Worm (Caenorhabditis elegans) whole organism, L4 larva: ENCODE data around the gene pcm-1.

Experiments
- F49E8.2 ChIP-seq: sonication (generic microtip); optimal IDR thresholded peaks from 2 replicates; lab custom pipeline; 2016; ENCODE audit warnings: missing compliant biosample characterization, mild to moderate bottlenecking, missing genetic modification characterization, borderline replicate concordance
- aly-2 ChIP-seq: sonication (generic microtip); optimal IDR thresholded peaks from 2 replicates; lab custom pipeline; 2018; ENCODE audit warnings: missing biosample characterization, missing genetic modification characterization
- ama-1 ChIP-seq: fragments of 150-350 bp; optimal IDR thresholded peaks from 2 replicates; lab custom pipeline; 2014; ENCODE audit warnings: inconsistent platforms, mixed read lengths
- dmd-6 ChIP-seq: fragments of 200-800 bp; sonication (Bioruptor generic); IDR thresholded peaks from 2 replicates; pipeline ENCODE4 v1.3.6; 2022; ENCODE audit warnings: missing genetic modification reagents, missing genetic modification characterization, missing compliant biosample characterization
- dve-1 ChIP-seq: sonication (generic microtip); optimal IDR thresholded peaks from 2 replicates; lab custom pipeline; 2017; ENCODE audit warnings: antibody characterized with exemption, mild to moderate bottlenecking, missing genetic modification characterization, missing compliant biosample characterization; ENCODE audit not compliant: insufficient read depth
- fos-1 ChIP-seq: fragments of 150-350 bp; optimal IDR thresholded peaks from 2 replicates; lab custom pipeline; 2014; ENCODE audit warnings: missing biosample characterization, missing genetic modification characterization
- jun-1 ChIP-seq: fragments of 150-350 bp; optimal IDR thresholded peaks from 2 replicates; lab custom pipeline; 2014; ENCODE audit warnings: missing biosample characterization, missing genetic modification reagents, missing genetic modification characterization
- lin-39 ChIP-seq: fragments of 150-350 bp; optimal IDR thresholded peaks from 2 replicates; lab custom pipeline; 2014; ENCODE audit warnings: missing biosample characterization, missing genetic modification reagents, missing genetic modification characterization
- nhr-10 ChIP-seq: fragments of 150-350 bp; optimal IDR thresholded peaks from 2 replicates; lab custom pipeline; 2014; ENCODE audit warnings: missing biosample characterization, missing genetic modification characterization
- nhr-48 ChIP-seq: sonication (generic microtip); optimal IDR thresholded peaks from 2 replicates; lab custom pipeline; 2016; ENCODE audit warnings: mild to moderate bottlenecking, missing genetic modification characterization, missing compliant biosample characterization
- snpc-4 ChIP-seq: fragments of 150-350 bp; optimal IDR thresholded peaks from 2 replicates; lab custom pipeline; 2014; ENCODE audit warnings: missing biosample characterization, missing genetic modification characterization
- unc-39 ChIP-seq: sonication (generic microtip); optimal IDR thresholded peaks from 2 replicates; lab custom pipeline; 2017; ENCODE audit warnings: missing biosample characterization, missing genetic modification characterization
- zag-1 ChIP-seq: fragments of 150-350 bp; optimal IDR thresholded peaks from 2 replicates; lab custom pipeline; 2014; ENCODE audit warnings: missing biosample characterization, missing genetic modification characterization
- ztf-11 ChIP-seq: fragments of 150-350 bp; optimal IDR thresholded peaks from 2 replicates; lab custom pipeline; 2014; ENCODE audit warnings: missing biosample characterization, missing genetic modification characterization

DNA sequence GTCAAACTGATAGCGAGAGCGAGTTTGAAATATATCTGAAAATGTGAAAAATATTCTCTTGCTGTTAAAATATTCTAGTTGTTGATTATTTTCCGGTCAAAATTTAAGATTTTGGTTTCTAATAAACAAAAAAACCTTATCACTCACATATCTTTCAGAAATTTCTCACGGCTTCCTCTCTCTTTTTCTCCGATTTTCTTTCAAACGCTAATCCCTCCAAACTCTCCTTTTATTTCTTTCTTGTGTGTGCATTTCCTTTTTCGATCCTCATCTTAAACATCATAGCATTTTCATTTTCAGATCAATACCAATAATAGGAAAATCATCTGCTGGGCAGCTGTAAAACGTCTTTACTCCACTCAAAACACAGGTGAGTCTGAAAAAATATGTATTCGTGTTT lies 39.6 kb upstream of the pcm-1 start, which contains the start of gene fos-1:
- TF ChIP-seq ama-1 (lab: Kevin White, UChicago), result no peak
- TF ChIP-seq snpc-4, result no peak
- TF ChIP-seq fos-1, result no peak
- no peak for TF ChIP-seq lin-39 (tag; lab: Kevin White, UChicago)
- no peak for TF ChIP-seq F49E8.2 (tag; lab: Kevin White, UChicago)
- TF ChIP-seq dmd-6 (GFP tag; lab: Robert Waterston, UW), result no peak
- TF ChIP-seq ztf-11, result no peak
- TF ChIP-seq zag-1 (tag; lab: Kevin White, UChicago), result no peak
- TF ChIP-seq jun-1 (tag; lab: Kevin White, UChicago), result no peak
- no peak for TF ChIP-seq dve-1 (tag; lab: Kevin White, UChicago)
- TF ChIP-seq aly-2 (tag; lab: Kevin White, UChicago), result no peak
- no peak for TF ChIP-seq nhr-48 (tag; lab: Kevin White, UChicago)
- TF ChIP-seq nhr-10, result no peak
- no peak for TF ChIP-seq unc-39 (tag; lab: Kevin White, UChicago)
